Fruit fly (Drosophila melanogaster) whole organism, embryonic: Measurements from ENCODE around the gene brat.

Experiments
- Adf1 ChIP-seq: fragments of 200-800 bp; sonication (Bioruptor generic); IDR thresholded peaks from 2 replicates; pipeline ENCODE4 v1.3.6; 2022; ENCODE audit warnings: missing biosample characterization, missing genetic modification characterization
- B-H1 ChIP-seq: fragments of 200-800 bp; sonication (Bioruptor generic); IDR thresholded peaks from 3 replicates; pipeline ENCODE4 v1.3.6; 2022; ENCODE audit warnings: missing biosample characterization, missing genetic modification characterization
- BEAF-32 ChIP-seq: fragments of 200-800 bp; sonication (Bioruptor generic); optimal IDR thresholded peaks from 3 replicates; lab custom pipeline; 2017; ENCODE audit warnings: missing biosample characterization, missing genetic modification characterization, mild to moderate bottlenecking, moderate library complexity, missing genetic modification reagents
- BtbVII ChIP-seq: fragments of 200-800 bp; sonication (Bioruptor generic); optimal IDR thresholded peaks from 3 replicates; lab custom pipeline; 2017; ENCODE audit warnings: missing biosample characterization, mild to moderate bottlenecking, missing genetic modification characterization
- CG10959 ChIP-seq: fragments of 200-800 bp; sonication (Bioruptor generic); IDR thresholded peaks from 2 replicates; pipeline ENCODE4 v1.3.6; 2022; ENCODE audit warnings: missing biosample characterization, missing genetic modification characterization
- CG12236 ChIP-seq: fragments of 200-800 bp; sonication (Bioruptor generic); optimal IDR thresholded peaks from 2 replicates; lab custom pipeline; 2016; ENCODE audit warnings: missing biosample characterization, missing genetic modification characterization
- CG12744 ChIP-seq: fragments of 200-800 bp; sonication (Bioruptor generic); optimal IDR thresholded peaks from 2 replicates; lab custom pipeline; 2016; ENCODE audit warnings: missing biosample characterization, missing genetic modification characterization
- CG17829 ChIP-seq: fragments of 200-800 bp; optimal IDR thresholded peaks from 2 replicates; lab custom pipeline; 2019; ENCODE audit warnings: missing biosample characterization, mild to moderate bottlenecking, missing genetic modification characterization, moderate library complexity
- CG1792 ChIP-seq: fragments of 200-800 bp; sonication (Bioruptor generic); optimal IDR thresholded peaks from 2 replicates; lab custom pipeline; 2016; ENCODE audit warnings: missing biosample characterization, missing genetic modification characterization
- CG18619 ChIP-seq: fragments of 200-800 bp; sonication (Bioruptor generic); optimal IDR thresholded peaks from 3 replicates; lab custom pipeline; 2017; ENCODE audit warnings: missing biosample characterization, mild to moderate bottlenecking, missing genetic modification characterization
- CG30020 ChIP-seq: fragments of 200-800 bp; optimal IDR thresholded peaks from 2 replicates; lab custom pipeline; 2019; ENCODE audit warnings: missing biosample characterization, mild to moderate bottlenecking, missing genetic modification characterization, moderate library complexity
- CG31224 ChIP-seq: fragments of 200-800 bp; sonication (Bioruptor generic); IDR thresholded peaks from 2 replicates; pipeline ENCODE4 v1.3.6; 2022; ENCODE audit warnings: missing biosample characterization, missing genetic modification characterization
- CG31365 ChIP-seq: fragments of 200-800 bp; sonication (Bioruptor generic); optimal IDR thresholded peaks from 2 replicates; lab custom pipeline; 2018; ENCODE audit warnings: missing biosample characterization, mild to moderate bottlenecking, missing genetic modification characterization
- CG31441 ChIP-seq: fragments of 200-800 bp; sonication (Bioruptor generic); IDR thresholded peaks from 2 replicates; pipeline ENCODE4 v1.3.6; 2022; ENCODE audit warnings: missing biosample characterization, missing genetic modification characterization
- CG3163 ChIP-seq: fragments of 200-800 bp; sonication (Bioruptor generic); optimal IDR thresholded peaks from 3 replicates; lab custom pipeline; 2016; ENCODE audit warnings: missing biosample characterization, missing genetic modification characterization
- CG6765 ChIP-seq: fragments of 200-800 bp; sonication (Bioruptor generic); optimal IDR thresholded peaks from 3 replicates; lab custom pipeline; 2017; ENCODE audit warnings: missing biosample characterization, mild to moderate bottlenecking, missing genetic modification characterization
- CG7839 ChIP-seq: fragments of 200-800 bp; sonication (Bioruptor generic); optimal IDR thresholded peaks from 3 replicates; lab custom pipeline; 2018; ENCODE audit warnings: missing biosample characterization, mild to moderate bottlenecking, missing genetic modification characterization, moderate library complexity
- CG8359 ChIP-seq: fragments of 200-800 bp; sonication (Bioruptor generic); optimal IDR thresholded peaks from 2 replicates; lab custom pipeline; 2017; ENCODE audit warnings: missing biosample characterization, mild to moderate bottlenecking, missing genetic modification characterization, borderline replicate concordance
- CG9609 ChIP-seq: fragments of 200-800 bp; sonication (Bioruptor generic); optimal IDR thresholded peaks from 3 replicates; lab custom pipeline; 2016; ENCODE audit warnings: missing biosample characterization, missing genetic modification characterization
- CG9797 ChIP-seq: fragments of 200-800 bp; sonication (Bioruptor generic); optimal IDR thresholded peaks from 3 replicates; lab custom pipeline; 2018; ENCODE audit warnings: missing biosample characterization, mild to moderate bottlenecking, missing genetic modification characterization
- Dek ChIP-seq: fragments of 200-800 bp; sonication (Bioruptor generic); optimal IDR thresholded peaks from 3 replicates; lab custom pipeline; 2019; ENCODE audit warnings: missing biosample characterization, mild to moderate bottlenecking, missing genetic modification characterization, moderate library complexity
- Fer2 ChIP-seq: fragments of 200-800 bp; sonication (Bioruptor generic); optimal IDR thresholded peaks from 2 replicates; lab custom pipeline; 2018; ENCODE audit warnings: missing biosample characterization, mild to moderate bottlenecking, missing genetic modification characterization, moderate library complexity
- Fer3 ChIP-seq: fragments of 200-800 bp; sonication (Bioruptor generic); optimal IDR thresholded peaks from 2 replicates; lab custom pipeline; 2018; ENCODE audit warnings: missing biosample characterization, mild to moderate bottlenecking, missing genetic modification characterization, moderate library complexity
- NC2α ChIP-seq: fragments of 200-800 bp; sonication (Bioruptor generic); optimal IDR thresholded peaks from 2 replicates; lab custom pipeline; 2016; ENCODE audit warnings: missing biosample characterization, missing genetic modification characterization
- Ravus ChIP-seq: fragments of 200-800 bp; sonication (Bioruptor generic); IDR thresholded peaks from 2 replicates; pipeline ENCODE4 v1.3.6; 2022; ENCODE audit warnings: missing biosample characterization, missing genetic modification characterization
- Ssrp ChIP-seq: fragments of 200-800 bp; sonication (Bioruptor generic); optimal IDR thresholded peaks from 2 replicates; lab custom pipeline; 2018; ENCODE audit warnings: missing biosample characterization, mild to moderate bottlenecking, missing genetic modification characterization, moderate library complexity
- bab2 ChIP-seq: fragments of 200-800 bp; sonication (Bioruptor generic); optimal IDR thresholded peaks from 2 replicates; lab custom pipeline; 2016; ENCODE audit warnings: missing biosample characterization, missing genetic modification characterization
- cad ChIP-seq: fragments of >200 bp; optimal IDR thresholded peaks from 2 replicates; lab custom pipeline; 2017; ENCODE audit warnings: missing biosample characterization, missing genetic modification characterization
- cwo ChIP-seq: fragments of 200-800 bp; sonication (Bioruptor generic); optimal IDR thresholded peaks from 3 replicates; lab custom pipeline; 2017; ENCODE audit warnings: missing biosample characterization, missing genetic modification characterization, mild to moderate bottlenecking, moderate library complexity, missing genetic modification reagents
- disco-r ChIP-seq: fragments of 200-800 bp; sonication (Bioruptor generic); optimal IDR thresholded peaks from 2 replicates; lab custom pipeline; 2016; ENCODE audit warnings: missing biosample characterization, missing genetic modification characterization
- grau ChIP-seq: fragments of 200-800 bp; optimal IDR thresholded peaks from 3 replicates; lab custom pipeline; 2019; ENCODE audit warnings: missing biosample characterization, mild to moderate bottlenecking, missing genetic modification characterization, moderate library complexity
- gro ChIP-seq: fragments of 200-800 bp; sonication (Bioruptor generic); optimal IDR thresholded peaks from 2 replicates; lab custom pipeline; 2016; ENCODE audit warnings: missing biosample characterization, missing genetic modification characterization
- ham ChIP-seq: fragments of 200-800 bp; sonication (Bioruptor generic); IDR thresholded peaks from 2 replicates; pipeline ENCODE4 v1.3.6; 2022; ENCODE audit warnings: missing biosample characterization, missing genetic modification characterization
- hbn ChIP-seq: fragments of 200-800 bp; sonication (Bioruptor generic); IDR thresholded peaks from 2 replicates; pipeline ENCODE4 v1.3.6; 2022; ENCODE audit warnings: missing biosample characterization, missing genetic modification characterization; ENCODE audit not compliant: partially characterized antibody
- hkb ChIP-seq, 2 experiments: fragments of 200-800 bp in 1 of 2; fragments of >200 bp in 1 of 2; sonication (Bioruptor generic) in 1 of 2; IDR thresholded peaks in 1 of 2; optimal IDR thresholded peaks in 1 of 2; 2 replicates each; pipeline versions ENCODE4 v1.3.6 to Lab custom; 2017 to 2022; ENCODE audit warnings: missing biosample characterization in 1 of 2, missing genetic modification characterization in 1 of 2
- insv ChIP-seq, 2 experiments: fragments of 200-800 bp; sonication (Bioruptor generic); optimal IDR thresholded peaks; 3 replicates each; lab custom pipeline; 2016 to 2018; ENCODE audit warnings: missing biosample characterization in 2 of 2, missing genetic modification characterization in 2 of 2
- jigr1 ChIP-seq: fragments of 200-800 bp; sonication (Bioruptor generic); IDR thresholded peaks from 3 replicates; pipeline ENCODE4 v1.3.6; 2022; ENCODE audit warnings: missing biosample characterization, missing genetic modification characterization
- kah ChIP-seq: fragments of 200-800 bp; sonication (Bioruptor generic); optimal IDR thresholded peaks from 2 replicates; lab custom pipeline; 2018; ENCODE audit warnings: missing biosample characterization, mild to moderate bottlenecking, missing genetic modification characterization
- klu ChIP-seq: fragments of 200-800 bp; sonication (Bioruptor generic); IDR thresholded peaks from 2 replicates; pipeline ENCODE4 v1.3.6; 2022; ENCODE audit warnings: missing biosample characterization, missing genetic modification characterization
- lilli ChIP-seq: fragments of 200-800 bp; sonication (Bioruptor generic); optimal IDR thresholded peaks from 3 replicates; lab custom pipeline; 2016; ENCODE audit warnings: missing biosample characterization, missing genetic modification characterization
- peb ChIP-seq: fragments of 200-800 bp; sonication (Bioruptor generic); IDR thresholded peaks from 2 replicates; pipeline ENCODE4 v1.3.6; 2022; ENCODE audit warnings: missing biosample characterization, missing genetic modification characterization
- phol ChIP-seq: fragments of 200-800 bp; sonication (Bioruptor generic); optimal IDR thresholded peaks from 3 replicates; lab custom pipeline; 2018; ENCODE audit warnings: missing biosample characterization, mild to moderate bottlenecking, missing genetic modification characterization, moderate library complexity
- psq ChIP-seq: fragments of 200-800 bp; sonication (Bioruptor generic); optimal IDR thresholded peaks from 2 replicates; lab custom pipeline; 2017; ENCODE audit warnings: missing biosample characterization, missing genetic modification characterization
- scrt ChIP-seq: fragments of 200-800 bp; sonication (Bioruptor generic); optimal IDR thresholded peaks from 2 replicates; lab custom pipeline; 2018; ENCODE audit warnings: missing biosample characterization, mild to moderate bottlenecking, missing genetic modification characterization, moderate library complexity
- seq ChIP-seq: fragments of 200-800 bp; sonication (Bioruptor generic); IDR thresholded peaks from 2 replicates; pipeline ENCODE4 v1.3.6; 2022; ENCODE audit warnings: missing biosample characterization, missing genetic modification characterization
- sim ChIP-seq: fragments of 200-800 bp; sonication (Bioruptor generic); IDR thresholded peaks from 2 replicates; pipeline ENCODE4 v1.3.6; 2022; ENCODE audit warnings: missing biosample characterization, missing genetic modification characterization
- slou ChIP-seq: fragments of 200-800 bp; sonication (Bioruptor generic); optimal IDR thresholded peaks from 3 replicates; lab custom pipeline; 2016; ENCODE audit warnings: missing biosample characterization, missing genetic modification characterization
- ssp ChIP-seq: fragments of 200-800 bp; sonication (Bioruptor generic); IDR thresholded peaks from 2 replicates; pipeline ENCODE4 v1.3.6; 2022; ENCODE audit warnings: missing biosample characterization, missing genetic modification characterization
- tin ChIP-seq: fragments of 200-800 bp; sonication (Bioruptor generic); optimal IDR thresholded peaks from 3 replicates; lab custom pipeline; 2016; ENCODE audit warnings: missing biosample characterization, missing genetic modification characterization
- tx ChIP-seq: fragments of 200-800 bp; sonication (Bioruptor generic); optimal IDR thresholded peaks from 2 replicates; lab custom pipeline; 2016; ENCODE audit warnings: missing biosample characterization, missing genetic modification characterization

brat gene

dm6 chr2L:19181153-19181892 lies 47.7 kb downstream of the brat start, which contains the start of gene CG17568 (continued):
- TF ChIP-seq Ravus (GFP tag; lab: Robert Waterston, UW) (no peak), CG18619 (GFP tag; lab: Kevin White, UChicago) (no peak), ham (no peak), Fer3 (tag; lab: Kevin White, UChicago) (no peak), phol (tag; lab: Kevin White, UChicago) (no peak), Adf1 (GFP tag; lab: Robert Waterston, UW) (no peak), CG31224 (GFP tag; lab: Robert Waterston, UW) (no peak), sim (GFP tag; lab: Robert Waterston, UW) (no peak), hbn (no peak), Fer2 (no peak), hkb (optimal IDR thresholded peaks at IDR 0.05; lab: Kevin White, UChicago) (no peak), hkb (GFP tag; IDR thresholded peaks at IDR 0.05; lab: Robert Waterston, UW) (no peak; the same call in 1 of the 2 replicates), CG30020 (tag; lab: Kevin White, UChicago) (peak; percentile 7), CG17829 (tag; lab: Kevin White, UChicago) (peak; percentile 23), CG3163 (no peak), jigr1 (no peak), CG8359 (GFP tag; lab: Kevin White, UChicago) (no peak), B-H1 (no peak), CG10959 (peak; percentile 97), slou (GFP tag; lab: Kevin White, UChicago) (no peak), CG31441 (GFP tag; lab: Robert Waterston, UW) (no peak), CG6765 (GFP tag; lab: Kevin White, UChicago) (no peak), tin (GFP tag; lab: Kevin White, UChicago) (peak; percentile 1), gro (GFP tag; lab: Kevin White, UChicago) (peak; percentile 35), BtbVII (GFP tag; lab: Kevin White, UChicago) (no peak), scrt (GFP tag; lab: Kevin White, UChicago) (no peak), CG12236 (no peak), tx (GFP tag; lab: Kevin White, UChicago) (no peak), Dek (tag; lab: Kevin White, UChicago) (no peak), kah (GFP tag; lab: Kevin White, UChicago) (no peak), Ssrp (tag; lab: Kevin White, UChicago) (no peak), grau (peak; percentile 16), bab2 (GFP tag; lab: Kevin White, UChicago) (peak; percentile 6), lilli (peak; percentile 20), peb (no peak), klu (GFP tag; lab: Robert Waterston, UW) (no peak), disco-r (GFP tag; lab: Kevin White, UChicago) (no peak), CG31365 (tag; lab: Kevin White, UChicago) (no peak), CG1792 (GFP tag; lab: Kevin White, UChicago) (no peak), seq (GFP tag; lab: Robert Waterston, UW) (no peak), CG7839 (no peak), CG9609 (GFP tag; lab: Kevin White, UChicago) (no peak), ssp (GFP tag; lab: Robert Waterston, UW) (no peak), insv (GFP tag; optimal IDR thresholded peaks at IDR 0.05; lab: Kevin White, UChicago) (peak in 1 of 2 experiments; percentile 91), BEAF-32 (GFP tag; lab: Kevin White, UChicago) (peak; percentile 2), cwo (GFP tag; lab: Kevin White, UChicago) (no peak), cad (GFP tag; lab: Kevin White, UChicago) (no peak), CG9797 (GFP tag; lab: Kevin White, UChicago) (peak; percentile 67), CG12744 (no peak), NC2α (GFP tag; lab: Kevin White, UChicago) (no peak), psq (GFP tag; lab: Kevin White, UChicago) (no peak)
